Worm (Caenorhabditis elegans) whole organism, mixed stage, embryonic: ENCODE measurements around the gene hlh-6.

Source experiments
- drap-1 ChIP-seq: fragments of 200-800 bp; sonication (Bioruptor generic); optimal IDR thresholded peaks from 3 replicates; lab custom pipeline; 2018; ENCODE audit warnings: mild to moderate bottlenecking, missing genetic modification characterization, missing compliant biosample characterization
- elt-3 ChIP-seq: fragments of 150-350 bp; optimal IDR thresholded peaks from 2 replicates; lab custom pipeline; 2014; ENCODE audit warnings: missing biosample characterization, missing genetic modification characterization
- nhr-12 ChIP-seq: fragments of 150-350 bp; optimal IDR thresholded peaks from 2 replicates; lab custom pipeline; 2014; ENCODE audit warnings: missing biosample characterization, missing genetic modification characterization
- unc-120 ChIP-seq: sonication (generic microtip); optimal IDR thresholded peaks from 2 replicates; lab custom pipeline; 2017; ENCODE audit warnings: missing genetic modification characterization, missing compliant biosample characterization; ENCODE audit not compliant: poor library complexity, severe bottlenecking

DNA sequence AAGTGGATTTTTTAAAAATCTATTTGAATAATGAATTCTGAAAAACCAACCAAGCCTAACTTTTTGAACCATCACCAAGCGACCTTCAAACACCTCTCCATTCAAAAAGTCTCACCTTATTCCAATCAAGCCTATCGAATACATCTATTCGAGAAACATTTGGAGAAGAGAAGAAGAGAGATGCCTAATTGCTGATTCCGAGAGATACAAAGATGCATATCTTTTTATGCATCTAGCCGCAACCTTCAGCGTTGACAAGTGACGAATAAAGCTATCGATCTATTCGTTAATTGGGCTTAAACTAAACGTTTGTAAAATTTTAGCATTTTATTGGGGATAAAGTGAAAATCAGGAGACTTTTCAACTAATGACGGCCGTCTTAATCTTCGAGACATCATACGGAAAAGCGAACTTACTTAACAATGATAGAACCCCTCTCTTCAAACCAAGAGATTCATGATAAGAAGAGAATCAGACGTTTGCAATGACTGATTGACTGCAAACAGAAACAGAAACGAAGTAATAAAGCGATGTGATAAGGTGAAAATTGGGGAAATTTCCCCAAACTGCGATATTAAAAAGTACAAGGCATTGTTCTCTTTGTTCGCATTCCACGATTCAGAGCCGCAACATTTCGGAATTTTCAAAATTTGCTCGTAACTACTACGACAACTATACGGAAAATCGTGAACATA is 30.5 kb upstream of the hlh-6 start:
- TF ChIP-seq elt-3 (tag; lab: Kevin White, UChicago) (no peak), drap-1 (GFP tag; lab: Kevin White, UChicago) (no peak), nhr-12 (no peak), unc-120 (no peak)
